Fruit fly (Drosophila melanogaster) whole organism, pupa: ENCODE data around the gene dysf.

ENCODE experiments used
- CG10348 ChIP-seq: fragments of 200-800 bp; sonication (Bioruptor generic); IDR thresholded peaks from 2 replicates; pipeline ENCODE4 v1.3.6; 2022; ENCODE audit warnings: missing biosample characterization, missing genetic modification characterization
- CG17806 ChIP-seq: fragments of 200-800 bp; sonication (Bioruptor generic); optimal IDR thresholded peaks from 2 replicates; lab custom pipeline; 2018; ENCODE audit warnings: missing biosample characterization, mild to moderate bottlenecking, missing genetic modification characterization, moderate library complexity
- CG4496 ChIP-seq: fragments of 200-800 bp; sonication (Bioruptor generic); IDR thresholded peaks from 3 replicates; pipeline ENCODE4 v1.3.6; 2022; ENCODE audit warnings: missing biosample characterization, missing genetic modification characterization
- CG8301 ChIP-seq: fragments of 200-800 bp; sonication (Bioruptor generic); optimal IDR thresholded peaks from 2 replicates; lab custom pipeline; 2018; ENCODE audit warnings: missing biosample characterization, mild to moderate bottlenecking, missing genetic modification characterization
- EcR ChIP-seq: fragments of 200-800 bp; sonication (Bioruptor generic); optimal IDR thresholded peaks from 3 replicates; lab custom pipeline; 2019; ENCODE audit warnings: missing biosample characterization, missing genetic modification characterization, mild to moderate bottlenecking, moderate library complexity, missing genetic modification reagents
- Pif1B ChIP-seq: fragments of 200-800 bp; sonication (Bioruptor generic); optimal IDR thresholded peaks from 3 replicates; lab custom pipeline; 2016; ENCODE audit warnings: missing biosample characterization, missing genetic modification characterization

DNA sequence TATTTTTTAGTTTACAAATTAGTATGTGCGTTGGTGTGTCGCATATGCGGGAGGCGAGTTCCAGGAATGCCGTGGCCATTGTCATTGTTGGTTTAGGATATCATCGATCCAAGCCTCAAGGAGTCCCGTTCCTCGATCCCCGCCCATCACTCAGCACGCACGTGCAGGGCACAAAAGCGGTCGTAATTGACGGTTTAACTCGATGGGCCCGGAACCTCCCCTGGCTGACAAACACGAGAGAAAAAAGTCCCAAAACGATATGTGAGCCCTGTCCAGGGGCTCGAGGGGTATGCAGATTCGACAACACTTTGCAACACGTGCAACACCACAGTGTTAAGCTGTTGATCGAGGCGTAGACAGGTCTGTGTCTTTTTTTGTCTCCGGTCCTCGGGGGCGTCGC lies 70.6 kb downstream of the dysf start:
- no peak for TF ChIP-seq Pif1B (GFP tag; lab: Kevin White, UChicago)
- TF ChIP-seq CG4496 (GFP tag; lab: Robert Waterston, UW): no peak
- no peak for TF ChIP-seq CG10348
- no peak for TF ChIP-seq CG8301 (tag; lab: Kevin White, UChicago)
- no peak for TF ChIP-seq EcR
- TF ChIP-seq CG17806: no peak
